Fruit fly (Drosophila melanogaster) whole organism, embryonic: Measurements from ENCODE around the gene Mtch.

Experiments
- BEAF-32 ChIP-seq: fragments of 200-800 bp; sonication (Bioruptor generic); optimal IDR thresholded peaks from 3 replicates; lab custom pipeline; 2017; ENCODE audit warnings: missing biosample characterization, missing genetic modification characterization, mild to moderate bottlenecking, moderate library complexity, missing genetic modification reagents
- CG10147 ChIP-seq: fragments of 200-800 bp; sonication (Bioruptor generic); optimal IDR thresholded peaks from 2 replicates; lab custom pipeline; 2019; ENCODE audit warnings: missing biosample characterization, mild to moderate bottlenecking, missing genetic modification characterization, moderate library complexity
- CG12659 ChIP-seq: fragments of 200-800 bp; sonication (Bioruptor generic); optimal IDR thresholded peaks from 3 replicates; lab custom pipeline; 2017; ENCODE audit warnings: mild to moderate bottlenecking, missing biosample characterization, missing genetic modification reagents, missing genetic modification characterization
- CG13296 ChIP-seq: fragments of 200-800 bp; sonication (Bioruptor generic); optimal IDR thresholded peaks from 3 replicates; lab custom pipeline; 2018; ENCODE audit warnings: missing biosample characterization, mild to moderate bottlenecking, missing genetic modification characterization
- CG13894 ChIP-seq: fragments of 200-800 bp; sonication (Bioruptor generic); optimal IDR thresholded peaks from 3 replicates; lab custom pipeline; 2018; ENCODE audit warnings: missing biosample characterization, mild to moderate bottlenecking, missing genetic modification characterization, moderate library complexity
- CG14441 ChIP-seq: fragments of 200-800 bp; sonication (Bioruptor generic); IDR thresholded peaks from 2 replicates; pipeline ENCODE4 v1.3.6; 2022; ENCODE audit warnings: missing biosample characterization, missing genetic modification characterization
- CG14710 ChIP-seq: fragments of 200-800 bp; sonication (Bioruptor generic); optimal IDR thresholded peaks from 3 replicates; lab custom pipeline; 2019; ENCODE audit warnings: missing biosample characterization, mild to moderate bottlenecking, missing genetic modification characterization, moderate library complexity
- CG14860 ChIP-seq: fragments of 200-800 bp; sonication (Bioruptor generic); IDR thresholded peaks from 3 replicates; pipeline ENCODE4 v1.3.6; 2022; ENCODE audit warnings: missing biosample characterization, missing genetic modification characterization; ENCODE audit not compliant: partially characterized antibody
- CG15696 ChIP-seq: fragments of 200-800 bp; sonication (Bioruptor generic); optimal IDR thresholded peaks from 2 replicates; lab custom pipeline; 2019; ENCODE audit warnings: missing biosample characterization, mild to moderate bottlenecking, missing genetic modification characterization, moderate library complexity
- CG2116 ChIP-seq: fragments of 200-800 bp; sonication (Bioruptor generic); optimal IDR thresholded peaks from 3 replicates; lab custom pipeline; 2018; ENCODE audit warnings: missing biosample characterization, mild to moderate bottlenecking, missing genetic modification characterization
- CG2120 ChIP-seq: fragments of 200-800 bp; sonication (Bioruptor generic); optimal IDR thresholded peaks from 3 replicates; lab custom pipeline; 2016; ENCODE audit warnings: missing biosample characterization, missing genetic modification characterization
- CG3163 ChIP-seq: fragments of 200-800 bp; sonication (Bioruptor generic); optimal IDR thresholded peaks from 3 replicates; lab custom pipeline; 2016; ENCODE audit warnings: missing biosample characterization, missing genetic modification characterization
- CG34224 ChIP-seq: fragments of 200-800 bp; sonication (Bioruptor generic); IDR thresholded peaks from 3 replicates; pipeline ENCODE4 v1.3.6; 2022; ENCODE audit warnings: missing biosample characterization, missing genetic modification characterization; ENCODE audit not compliant: partially characterized antibody
- CG3838 ChIP-seq: fragments of 200-800 bp; sonication (Bioruptor generic); optimal IDR thresholded peaks from 3 replicates; lab custom pipeline; 2016; ENCODE audit warnings: missing biosample characterization, missing genetic modification characterization
- CG6791 ChIP-seq: fragments of 200-800 bp; sonication (Bioruptor generic); IDR thresholded peaks from 3 replicates; pipeline ENCODE4 v1.3.6; 2022; ENCODE audit warnings: missing biosample characterization, missing genetic modification characterization; ENCODE audit not compliant: partially characterized antibody
- CG7928 ChIP-seq: fragments of 200-800 bp; sonication (Bioruptor generic); optimal IDR thresholded peaks from 2 replicates; lab custom pipeline; 2017; ENCODE audit warnings: missing biosample characterization, mild to moderate bottlenecking, missing genetic modification characterization
- CG7987 ChIP-seq: fragments of 200-800 bp; sonication (Bioruptor generic); optimal IDR thresholded peaks from 2 replicates; lab custom pipeline; 2018; ENCODE audit warnings: missing biosample characterization, mild to moderate bottlenecking, missing genetic modification characterization, moderate library complexity
- CG8924 ChIP-seq: fragments of 200-800 bp; optimal IDR thresholded peaks from 3 replicates; lab custom pipeline; 2019; ENCODE audit warnings: missing biosample characterization, mild to moderate bottlenecking, missing genetic modification characterization, moderate library complexity
- CrebB ChIP-seq: fragments of 200-800 bp; sonication (Bioruptor generic); optimal IDR thresholded peaks from 3 replicates; lab custom pipeline; 2018; ENCODE audit warnings: missing biosample characterization, mild to moderate bottlenecking, missing genetic modification characterization
- D19A ChIP-seq: fragments of 200-800 bp; optimal IDR thresholded peaks from 3 replicates; lab custom pipeline; 2019; ENCODE audit warnings: missing biosample characterization, mild to moderate bottlenecking, missing genetic modification characterization, moderate library complexity
- Dll ChIP-seq: fragments of 200-800 bp; sonication (Bioruptor generic); IDR thresholded peaks from 4 replicates; pipeline ENCODE4 v1.3.6; 2022; ENCODE audit warnings: missing biosample characterization, missing genetic modification characterization; ENCODE audit not compliant: partially characterized antibody
- Doc3 ChIP-seq: fragments of 200-800 bp; sonication (Bioruptor generic); IDR thresholded peaks from 3 replicates; pipeline ENCODE4 v1.3.6; 2022; ENCODE audit warnings: missing biosample characterization, missing genetic modification characterization; ENCODE audit not compliant: partially characterized antibody
- E2f2 ChIP-seq: fragments of 200-800 bp; sonication (Bioruptor generic); IDR thresholded peaks from 2 replicates; pipeline ENCODE4 v1.3.6; 2022; ENCODE audit warnings: missing biosample characterization, missing genetic modification characterization
- Fer1 ChIP-seq: fragments of 200-800 bp; sonication (Bioruptor generic); optimal IDR thresholded peaks from 2 replicates; lab custom pipeline; 2017; ENCODE audit warnings: missing biosample characterization, mild to moderate bottlenecking, missing genetic modification characterization
- HLH4C ChIP-seq: fragments of 200-800 bp; sonication (Bioruptor generic); IDR thresholded peaks from 3 replicates; pipeline ENCODE4 v1.3.6; 2022; ENCODE audit warnings: missing biosample characterization, missing genetic modification characterization; ENCODE audit not compliant: partially characterized antibody
- Nf-YC ChIP-seq: fragments of 200-800 bp; optimal IDR thresholded peaks from 3 replicates; lab custom pipeline; 2019; ENCODE audit warnings: missing biosample characterization, mild to moderate bottlenecking, missing genetic modification characterization, moderate library complexity
- NfI ChIP-seq: fragments of 200-800 bp; sonication (Bioruptor generic); optimal IDR thresholded peaks from 3 replicates; lab custom pipeline; 2018; ENCODE audit warnings: missing biosample characterization, mild to moderate bottlenecking, missing genetic modification characterization, moderate library complexity
- Scr ChIP-seq: fragments of 200-800 bp; sonication (Bioruptor generic); IDR thresholded peaks from 2 replicates; pipeline ENCODE4 v1.3.6; 2022; ENCODE audit warnings: missing biosample characterization, missing genetic modification characterization; ENCODE audit not compliant: partially characterized antibody
- Sry-δ ChIP-seq: fragments of 200-800 bp; sonication (Bioruptor generic); optimal IDR thresholded peaks from 2 replicates; lab custom pipeline; 2016; ENCODE audit warnings: missing biosample characterization, missing genetic modification characterization
- Ssrp ChIP-seq: fragments of 200-800 bp; sonication (Bioruptor generic); optimal IDR thresholded peaks from 2 replicates; lab custom pipeline; 2018; ENCODE audit warnings: missing biosample characterization, mild to moderate bottlenecking, missing genetic modification characterization, moderate library complexity
- Trl ChIP-seq, 3 experiments: fragments of >200 bp in 2 of 3; fragments of 200-800 bp in 1 of 3; sonication (Bioruptor generic) in 1 of 3; optimal IDR thresholded peaks; 2 replicates in 1 of 3; 3 replicates in 2 of 3; lab custom pipeline; 2016 to 2017; ENCODE audit warnings: missing biosample characterization in 1 of 3, missing genetic modification characterization in 1 of 3
- amos ChIP-seq: fragments of 200-800 bp; sonication (Bioruptor generic); IDR thresholded peaks from 2 replicates; pipeline ENCODE4 v1.3.6; 2022; ENCODE audit warnings: missing biosample characterization, missing genetic modification characterization; ENCODE audit not compliant: partially characterized antibody
- cato ChIP-seq: fragments of 200-800 bp; sonication (Bioruptor generic); optimal IDR thresholded peaks from 2 replicates; lab custom pipeline; 2016; ENCODE audit warnings: missing biosample characterization, missing genetic modification characterization, borderline replicate concordance
- dysf ChIP-seq: fragments of 200-800 bp; sonication (Bioruptor generic); IDR thresholded peaks from 3 replicates; pipeline ENCODE4 v1.3.6; 2022; ENCODE audit warnings: missing biosample characterization, missing genetic modification characterization
- en ChIP-seq: fragments of 200-800 bp; sonication (Bioruptor generic); optimal IDR thresholded peaks from 2 replicates; lab custom pipeline; 2016; ENCODE audit warnings: missing biosample characterization, missing genetic modification characterization
- gfzf ChIP-seq: fragments of 200-800 bp; sonication (Bioruptor generic); optimal IDR thresholded peaks from 2 replicates; lab custom pipeline; 2016; ENCODE audit warnings: missing biosample characterization, mild to moderate bottlenecking, missing genetic modification characterization, moderate library complexity
- grau ChIP-seq: fragments of 200-800 bp; optimal IDR thresholded peaks from 3 replicates; lab custom pipeline; 2019; ENCODE audit warnings: missing biosample characterization, mild to moderate bottlenecking, missing genetic modification characterization, moderate library complexity
- gro ChIP-seq: fragments of 200-800 bp; sonication (Bioruptor generic); optimal IDR thresholded peaks from 2 replicates; lab custom pipeline; 2016; ENCODE audit warnings: missing biosample characterization, missing genetic modification characterization
- hbn ChIP-seq: fragments of 200-800 bp; sonication (Bioruptor generic); IDR thresholded peaks from 2 replicates; pipeline ENCODE4 v1.3.6; 2022; ENCODE audit warnings: missing biosample characterization, missing genetic modification characterization; ENCODE audit not compliant: partially characterized antibody
- inv ChIP-seq: fragments of 200-800 bp; sonication (Bioruptor generic); IDR thresholded peaks from 2 replicates; pipeline ENCODE4 v1.3.6; 2022; ENCODE audit warnings: missing biosample characterization, missing genetic modification characterization; ENCODE audit not compliant: partially characterized antibody
- nerfin-2 ChIP-seq: fragments of 200-800 bp; sonication (Bioruptor generic); IDR thresholded peaks from 2 replicates; pipeline ENCODE4 v1.3.6; 2022; ENCODE audit warnings: missing biosample characterization, missing genetic modification characterization; ENCODE audit not compliant: partially characterized antibody
- pzg ChIP-seq: fragments of 200-800 bp; sonication (Bioruptor generic); optimal IDR thresholded peaks from 3 replicates; lab custom pipeline; 2018; ENCODE audit warnings: missing biosample characterization, mild to moderate bottlenecking, missing genetic modification characterization, moderate library complexity
- sd ChIP-seq: fragments of 200-800 bp; sonication (Bioruptor generic); optimal IDR thresholded peaks from 3 replicates; lab custom pipeline; 2018; ENCODE audit warnings: missing biosample characterization, mild to moderate bottlenecking, missing genetic modification characterization, moderate library complexity
- sens ChIP-seq: fragments of 200-800 bp; sonication (Bioruptor generic); peaks from one replicate; lab custom pipeline; 2016; ENCODE audit warnings: missing biosample characterization, missing genetic modification characterization
- tna ChIP-seq: fragments of 200-800 bp; sonication (Bioruptor generic); IDR thresholded peaks from 2 replicates; pipeline ENCODE4 v1.3.6; 2022; ENCODE audit warnings: missing biosample characterization, missing genetic modification characterization; ENCODE audit not compliant: partially characterized antibody
- unc-4 ChIP-seq: fragments of 200-800 bp; sonication (Bioruptor generic); IDR thresholded peaks from 2 replicates; pipeline ENCODE4 v1.3.6; 2022; ENCODE audit warnings: missing biosample characterization, missing genetic modification characterization; ENCODE audit not compliant: partially characterized antibody
- vnd ChIP-seq: fragments of 200-800 bp; sonication (Bioruptor generic); IDR thresholded peaks from 3 replicates; pipeline ENCODE4 v1.3.6; 2022; ENCODE audit warnings: missing biosample characterization, missing genetic modification characterization; ENCODE audit not compliant: partially characterized antibody
- zen2 ChIP-seq: fragments of 200-800 bp; sonication (Bioruptor generic); IDR thresholded peaks from 3 replicates; pipeline ENCODE4 v1.3.6; 2022; ENCODE audit warnings: missing biosample characterization, missing genetic modification characterization; ENCODE audit not compliant: partially characterized antibody

Mtch gene

DNA sequence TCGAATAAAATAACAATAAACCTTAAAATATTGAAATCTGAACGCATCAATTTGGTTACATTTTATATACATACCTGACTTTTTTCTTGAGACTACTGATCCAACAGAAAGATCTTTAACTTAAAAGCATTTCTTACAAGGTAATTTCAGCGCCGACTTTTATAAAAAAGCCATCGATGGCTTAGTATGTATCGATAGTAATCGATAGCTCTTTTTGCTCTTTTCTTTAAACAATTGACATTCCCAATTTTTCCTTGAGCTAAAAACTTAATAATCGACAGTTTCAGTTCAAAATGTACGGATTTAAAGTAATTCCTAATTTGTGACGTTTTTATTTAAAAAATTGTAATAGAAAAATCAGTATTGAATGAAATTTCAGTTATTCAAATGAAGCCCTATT is 9.9 kb upstream of the Mtch start:
- peak; percentile 55 for TF ChIP-seq sd (tag; lab: Kevin White, UChicago)
- peak; percentile 84 for TF ChIP-seq BEAF-32 (GFP tag; lab: Kevin White, UChicago)
- peak; percentile 83; the same call in 2 of the 3 replicates for TF ChIP-seq zen2 (GFP tag; lab: Robert Waterston, UW)
- TF ChIP-seq CG3163: no peak
- TF ChIP-seq CG15696: no peak
- TF ChIP-seq CG2120 (GFP tag; lab: Kevin White, UChicago): peak; percentile 28
- peak; percentile 94 for TF ChIP-seq hbn (GFP tag; lab: Robert Waterston, UW)
- TF ChIP-seq D19A (tag; lab: Kevin White, UChicago): peak; percentile 23
- peak; percentile 47 for TF ChIP-seq CG12659 (GFP tag; lab: Kevin White, UChicago)
- TF ChIP-seq sens (GFP tag; lab: Kevin White, UChicago): peak; percentile 70
- TF ChIP-seq CG34224 (GFP tag; lab: Robert Waterston, UW): peak; percentile 92
- TF ChIP-seq Scr (GFP tag; lab: Robert Waterston, UW): peak; percentile 89
- TF ChIP-seq CG13296 (GFP tag; lab: Kevin White, UChicago): peak; percentile 17
- TF ChIP-seq tna (GFP tag; lab: Robert Waterston, UW): peak; percentile 88
- peak; percentile 21 for TF ChIP-seq Nf-YC (tag; lab: Kevin White, UChicago)
- peak; percentile 85 for TF ChIP-seq nerfin-2 (GFP tag; lab: Robert Waterston, UW)
- peak; percentile 1 for TF ChIP-seq CG10147
- no peak for TF ChIP-seq en (GFP tag; lab: Kevin White, UChicago)
- peak; percentile 77 for TF ChIP-seq inv (GFP tag; lab: Robert Waterston, UW)
- TF ChIP-seq E2f2: peak; percentile 88
- TF ChIP-seq Dll: peak; percentile 90
- TF ChIP-seq CG3838 (GFP tag; lab: Kevin White, UChicago): no peak
- TF ChIP-seq Sry-δ: peak; percentile 86
- TF ChIP-seq Fer1: peak; percentile 20
- no peak for TF ChIP-seq cato (GFP tag; lab: Kevin White, UChicago)
- peak; percentile 93 for TF ChIP-seq unc-4 (GFP tag; lab: Robert Waterston, UW)
- TF ChIP-seq vnd (GFP tag; lab: Robert Waterston, UW): peak; percentile 81
- peak; percentile 87 for TF ChIP-seq Doc3 (GFP tag; lab: Robert Waterston, UW)
- TF ChIP-seq CrebB (tag; lab: Kevin White, UChicago): no peak
- peak; percentile 60 for TF ChIP-seq pzg
- peak; percentile 89 for TF ChIP-seq amos
- TF ChIP-seq dysf (GFP tag; lab: Robert Waterston, UW): no peak
- peak; percentile 21 for TF ChIP-seq grau (tag; lab: Kevin White, UChicago)
- TF ChIP-seq CG14860 (GFP tag; lab: Robert Waterston, UW): peak; percentile 85
- TF ChIP-seq HLH4C: peak; percentile 91
- no peak for TF ChIP-seq NfI (GFP tag; lab: Kevin White, UChicago)
- peak; percentile 35 for TF ChIP-seq CG14710
- no peak for TF ChIP-seq CG7928 (GFP tag; lab: Kevin White, UChicago)
- no peak for TF ChIP-seq Ssrp (tag; lab: Kevin White, UChicago)
- TF ChIP-seq CG2116: peak; percentile 86
- TF ChIP-seq CG13894 (tag; lab: Kevin White, UChicago): peak; percentile 19
- TF ChIP-seq CG8924 (tag; lab: Kevin White, UChicago): no peak
- no peak for TF ChIP-seq CG14441
- peak; percentile 28 for TF ChIP-seq gfzf (GFP tag; lab: Kevin White, UChicago)
- no peak for TF ChIP-seq CG7987 (GFP tag; lab: Kevin White, UChicago)
- no peak for TF ChIP-seq gro (GFP tag; lab: Kevin White, UChicago)
- no peak for TF ChIP-seq Trl (optimal IDR thresholded peaks at IDR 0.05; lab: Kevin White, UChicago)
- TF ChIP-seq Trl (GFP tag; optimal IDR thresholded peaks at IDR 0.05; lab: Kevin White, UChicago): no peak
- peak; percentile 88 for TF ChIP-seq CG6791 (GFP tag; lab: Robert Waterston, UW)
